Worm (Caenorhabditis elegans) whole organism, L4 larva: Measurements from ENCODE around the gene kcnl-1.

Experiments
- ZK546.5 ChIP-seq, 2 experiments: sonication (generic microtip); optimal IDR thresholded peaks; 2 replicates each; lab custom pipeline; 2017; ENCODE audit warnings: missing biosample characterization in 2 of 2, missing genetic modification characterization in 2 of 2
- aha-1 ChIP-seq: fragments of 150-350 bp; peaks from one replicate; lab custom pipeline; 2014; ENCODE audit warnings: missing biosample characterization, missing genetic modification characterization
- ceh-44 ChIP-seq: fragments of 200-800 bp; sonication (Bioruptor generic); IDR thresholded peaks from 2 replicates; pipeline ENCODE4 v1.3.6; 2022; ENCODE audit warnings: missing genetic modification reagents, missing genetic modification characterization, missing compliant biosample characterization
- daf-16 ChIP-seq, 3 experiments: sonication (generic microtip); optimal IDR thresholded peaks; 2 replicates each; lab custom pipeline; 2016 to 2017; ENCODE audit warnings: missing genetic modification characterization in 3 of 3, missing genetic modification reagents in 3 of 3, mild to moderate bottlenecking in 2 of 3, missing compliant biosample characterization in 2 of 3, missing biosample characterization in 1 of 3, moderate library complexity in 1 of 3
- hmg-1.1 ChIP-seq: fragments of 200-800 bp; sonication (Bioruptor generic); IDR thresholded peaks from 2 replicates; pipeline ENCODE4 v1.3.6; 2022; ENCODE audit warnings: missing genetic modification reagents, missing genetic modification characterization, missing compliant biosample characterization
- nhr-102 ChIP-seq: sonication (generic microtip); optimal IDR thresholded peaks from 2 replicates; lab custom pipeline; 2016; ENCODE audit warnings: mild to moderate bottlenecking, missing genetic modification characterization, moderate library complexity, missing compliant biosample characterization
- nhr-77 ChIP-seq: fragments of 150-350 bp; optimal IDR thresholded peaks from 2 replicates; lab custom pipeline; 2014; ENCODE audit warnings: missing biosample characterization, missing genetic modification characterization
- pha-4 ChIP-seq, 2 experiments: fragments of 150-350 bp in 1 of 2; fragments of 200-800 bp in 1 of 2; sonication (Bioruptor generic) in 1 of 2; IDR thresholded peaks in 1 of 2; optimal IDR thresholded peaks in 1 of 2; 2 replicates each; pipeline versions ENCODE4 v1.3.6 to Lab custom; 2014 to 2022; ENCODE audit warnings: missing genetic modification characterization in 2 of 2, missing genetic modification reagents in 2 of 2, missing biosample characterization in 1 of 2, missing compliant biosample characterization in 1 of 2
- unc-39 ChIP-seq: sonication (generic microtip); optimal IDR thresholded peaks from 2 replicates; lab custom pipeline; 2017; ENCODE audit warnings: missing biosample characterization, missing genetic modification characterization

- TF ChIP-seq ZK546.5 (tag; optimal IDR thresholded peaks at IDR 0.05; lab: Kevin White, UChicago) (no peak), unc-39 (tag; lab: Kevin White, UChicago) (no peak), daf-16 (GFP tag; optimal IDR thresholded peaks at IDR 0.05; lab: Kevin White, UChicago) (no peak), daf-16 (tag; optimal IDR thresholded peaks at IDR 0.05; lab: Kevin White, UChicago) (no peak), ceh-44 (GFP tag; lab: Robert Waterston, UW) (no peak), nhr-77 (tag; lab: Kevin White, UChicago) (no peak), aha-1 (tag; lab: Kevin White, UChicago) (no peak), hmg-1.1 (GFP tag; lab: Robert Waterston, UW) (no peak), pha-4 (GFP tag; IDR thresholded peaks at IDR 0.05; lab: Robert Waterston, UW) (no peak), pha-4 (tag; optimal IDR thresholded peaks at IDR 0.05; lab: Kevin White, UChicago) (no peak), nhr-102 (no peak)
These were observed 67.8 kb downstream of the kcnl-1 start for ce11 chrV:19632948-19633347.
